Fruit fly (Drosophila melanogaster) whole organism, embryonic: ENCODE results near the gene CG5882.
A peak's percentile ranks its signal among the peaks of the same experiment; 100 is the strongest.

Source experiments
- Asciz ChIP-seq: fragments of 200-800 bp; sonication (Bioruptor generic); optimal IDR thresholded peaks from 2 replicates; lab custom pipeline; 2017; ENCODE audit warnings: missing biosample characterization, mild to moderate bottlenecking, missing genetic modification characterization, missing genetic modification reagents
- Atf6 ChIP-seq: fragments of 200-800 bp; sonication (Bioruptor generic); IDR thresholded peaks from 2 replicates; pipeline ENCODE4 v1.3.6; 2022; ENCODE audit warnings: missing biosample characterization, missing genetic modification characterization
- BtbVII ChIP-seq: fragments of 200-800 bp; sonication (Bioruptor generic); optimal IDR thresholded peaks from 3 replicates; lab custom pipeline; 2017; ENCODE audit warnings: missing biosample characterization, mild to moderate bottlenecking, missing genetic modification characterization
- CG10209 ChIP-seq: fragments of 200-800 bp; sonication (Bioruptor generic); optimal IDR thresholded peaks from 3 replicates; lab custom pipeline; 2017; ENCODE audit warnings: missing biosample characterization, mild to moderate bottlenecking, missing genetic modification characterization, missing genetic modification reagents
- CG10565 ChIP-seq: fragments of 200-800 bp; sonication (Bioruptor generic); optimal IDR thresholded peaks from 3 replicates; lab custom pipeline; 2016; ENCODE audit warnings: missing biosample characterization, mild to moderate bottlenecking, missing genetic modification characterization
- CG12744 ChIP-seq: fragments of 200-800 bp; sonication (Bioruptor generic); optimal IDR thresholded peaks from 2 replicates; lab custom pipeline; 2016; ENCODE audit warnings: missing biosample characterization, missing genetic modification characterization
- CG12769 ChIP-seq: fragments of 200-800 bp; sonication (Bioruptor generic); optimal IDR thresholded peaks from 2 replicates; lab custom pipeline; 2019; ENCODE audit warnings: missing biosample characterization, mild to moderate bottlenecking, missing genetic modification characterization, moderate library complexity
- CG15479 ChIP-seq: fragments of 200-800 bp; sonication (Bioruptor generic); optimal IDR thresholded peaks from 3 replicates; lab custom pipeline; 2019; ENCODE audit warnings: missing biosample characterization, mild to moderate bottlenecking, missing genetic modification characterization, moderate library complexity
- CG33557 ChIP-seq: fragments of 200-800 bp; sonication (Bioruptor generic); optimal IDR thresholded peaks from 2 replicates; lab custom pipeline; 2019; ENCODE audit warnings: missing biosample characterization, mild to moderate bottlenecking, missing genetic modification characterization, moderate library complexity
- CG34376 ChIP-seq: fragments of 200-800 bp; sonication (Bioruptor generic); optimal IDR thresholded peaks from 2 replicates; lab custom pipeline; 2018; ENCODE audit warnings: missing biosample characterization, mild to moderate bottlenecking, missing genetic modification characterization
- CG34422 ChIP-seq: fragments of 200-800 bp; sonication (Bioruptor generic); IDR thresholded peaks from 3 replicates; pipeline ENCODE4 v1.3.6; 2022; ENCODE audit warnings: missing biosample characterization, missing genetic modification characterization
- CG7839 ChIP-seq: fragments of 200-800 bp; sonication (Bioruptor generic); optimal IDR thresholded peaks from 3 replicates; lab custom pipeline; 2018; ENCODE audit warnings: missing biosample characterization, mild to moderate bottlenecking, missing genetic modification characterization, moderate library complexity
- CG8765 ChIP-seq: fragments of 200-800 bp; sonication (Bioruptor generic); IDR thresholded peaks from 2 replicates; pipeline ENCODE4 v1.3.6; 2022; ENCODE audit warnings: missing biosample characterization, missing genetic modification characterization
- Dad ChIP-seq: fragments of 200-800 bp; sonication (Bioruptor generic); optimal IDR thresholded peaks from 3 replicates; lab custom pipeline; 2016; ENCODE audit warnings: missing biosample characterization, missing genetic modification characterization
- Deaf1 ChIP-seq: fragments of 200-800 bp; optimal IDR thresholded peaks from 3 replicates; lab custom pipeline; 2019; ENCODE audit warnings: missing biosample characterization, mild to moderate bottlenecking, missing genetic modification characterization, moderate library complexity
- Dek ChIP-seq: fragments of 200-800 bp; sonication (Bioruptor generic); optimal IDR thresholded peaks from 3 replicates; lab custom pipeline; 2019; ENCODE audit warnings: missing biosample characterization, mild to moderate bottlenecking, missing genetic modification characterization, moderate library complexity
- E2f2 ChIP-seq: fragments of 200-800 bp; sonication (Bioruptor generic); IDR thresholded peaks from 2 replicates; pipeline ENCODE4 v1.3.6; 2022; ENCODE audit warnings: missing biosample characterization, missing genetic modification characterization
- Ets97D ChIP-seq: fragments of 200-800 bp; sonication (Bioruptor generic); optimal IDR thresholded peaks from 3 replicates; lab custom pipeline; 2016; ENCODE audit warnings: missing biosample characterization, missing genetic modification characterization
- Fer1 ChIP-seq: fragments of 200-800 bp; sonication (Bioruptor generic); optimal IDR thresholded peaks from 2 replicates; lab custom pipeline; 2017; ENCODE audit warnings: missing biosample characterization, mild to moderate bottlenecking, missing genetic modification characterization
- Fer3 ChIP-seq: fragments of 200-800 bp; sonication (Bioruptor generic); optimal IDR thresholded peaks from 2 replicates; lab custom pipeline; 2018; ENCODE audit warnings: missing biosample characterization, mild to moderate bottlenecking, missing genetic modification characterization, moderate library complexity
- HmgZ ChIP-seq: fragments of 200-800 bp; sonication (Bioruptor generic); optimal IDR thresholded peaks from 2 replicates; lab custom pipeline; 2018; ENCODE audit warnings: missing biosample characterization, mild to moderate bottlenecking, missing genetic modification characterization
- Hmx ChIP-seq: fragments of 200-800 bp; sonication (Bioruptor generic); optimal IDR thresholded peaks from 2 replicates; lab custom pipeline; 2016; ENCODE audit warnings: missing biosample characterization, missing genetic modification characterization
- Lhr ChIP-seq: fragments of 200-800 bp; sonication (Bioruptor generic); optimal IDR thresholded peaks from 3 replicates; lab custom pipeline; 2017; ENCODE audit warnings: mild to moderate bottlenecking, missing biosample characterization, missing genetic modification reagents, missing genetic modification characterization
- Ssrp ChIP-seq: fragments of 200-800 bp; sonication (Bioruptor generic); optimal IDR thresholded peaks from 2 replicates; lab custom pipeline; 2018; ENCODE audit warnings: missing biosample characterization, mild to moderate bottlenecking, missing genetic modification characterization, moderate library complexity
- abd-A ChIP-seq: fragments of 200-800 bp; sonication (Bioruptor generic); optimal IDR thresholded peaks from 3 replicates; lab custom pipeline; 2019; ENCODE audit warnings: missing biosample characterization, mild to moderate bottlenecking, missing genetic modification characterization, moderate library complexity
- bigmax ChIP-seq: fragments of 200-800 bp; sonication (Bioruptor generic); optimal IDR thresholded peaks from 2 replicates; lab custom pipeline; 2018; ENCODE audit warnings: missing biosample characterization, mild to moderate bottlenecking, missing genetic modification characterization
- chif ChIP-seq, 2 experiments: fragments of 200-800 bp; sonication (Bioruptor generic); optimal IDR thresholded peaks; 3 replicates each; lab custom pipeline; 2016; ENCODE audit warnings: missing biosample characterization in 2 of 2, missing genetic modification characterization in 2 of 2
- ci ChIP-seq: fragments of 200-800 bp; sonication (Bioruptor generic); IDR thresholded peaks from 3 replicates; pipeline ENCODE4 v1.3.6; 2022; ENCODE audit warnings: missing biosample characterization, missing genetic modification characterization
- da ChIP-seq: fragments of 200-800 bp; sonication (Bioruptor generic); optimal IDR thresholded peaks from 2 replicates; lab custom pipeline; 2016; ENCODE audit warnings: missing biosample characterization, missing genetic modification characterization
- emc ChIP-seq: fragments of 200-800 bp; sonication (Bioruptor generic); optimal IDR thresholded peaks from 2 replicates; lab custom pipeline; 2016; ENCODE audit warnings: missing biosample characterization, missing genetic modification characterization
- eve ChIP-seq, 2 experiments: fragments of >200 bp; optimal IDR thresholded peaks; 2 replicates each; lab custom pipeline; 2017; ENCODE audit warnings: missing biosample characterization in 2 of 2, missing genetic modification characterization in 2 of 2
- fd102C ChIP-seq: fragments of 200-800 bp; sonication (Bioruptor generic); optimal IDR thresholded peaks from 2 replicates; lab custom pipeline; 2018; ENCODE audit warnings: missing biosample characterization, mild to moderate bottlenecking, missing genetic modification characterization, moderate library complexity
- ftz-f1 ChIP-seq: fragments of 200-800 bp; sonication (Bioruptor generic); optimal IDR thresholded peaks from 2 replicates; lab custom pipeline; 2016; ENCODE audit warnings: missing biosample characterization, missing genetic modification characterization
- gem ChIP-seq: fragments of 200-800 bp; sonication (Bioruptor generic); optimal IDR thresholded peaks from 2 replicates; lab custom pipeline; 2019; ENCODE audit warnings: missing biosample characterization, mild to moderate bottlenecking, missing genetic modification characterization, moderate library complexity
- jing ChIP-seq: fragments of 200-800 bp; sonication (Bioruptor generic); optimal IDR thresholded peaks from 2 replicates; lab custom pipeline; 2018; ENCODE audit warnings: missing biosample characterization, mild to moderate bottlenecking, missing genetic modification characterization
- kay ChIP-seq: fragments of 200-800 bp; sonication (Bioruptor generic); optimal IDR thresholded peaks from 2 replicates; lab custom pipeline; 2016; ENCODE audit warnings: missing biosample characterization, missing genetic modification characterization
- ken ChIP-seq: fragments of 200-800 bp; sonication (Bioruptor generic); IDR thresholded peaks from 3 replicates; pipeline ENCODE4 v1.3.6; 2022; ENCODE audit warnings: missing biosample characterization, missing genetic modification characterization
- ro ChIP-seq: fragments of 200-800 bp; sonication (Bioruptor generic); IDR thresholded peaks from 2 replicates; pipeline ENCODE4 v1.3.6; 2022; ENCODE audit warnings: missing biosample characterization, missing genetic modification characterization
- salm ChIP-seq: fragments of 200-800 bp; sonication (Bioruptor generic); optimal IDR thresholded peaks from 2 replicates; lab custom pipeline; 2018; ENCODE audit warnings: missing biosample characterization, mild to moderate bottlenecking, missing genetic modification characterization
- sd ChIP-seq: fragments of 200-800 bp; sonication (Bioruptor generic); optimal IDR thresholded peaks from 3 replicates; lab custom pipeline; 2018; ENCODE audit warnings: missing biosample characterization, mild to moderate bottlenecking, missing genetic modification characterization, moderate library complexity
- so ChIP-seq: fragments of 200-800 bp; sonication (Bioruptor generic); IDR thresholded peaks from 3 replicates; pipeline ENCODE4 v1.3.6; 2022; ENCODE audit warnings: missing biosample characterization, missing genetic modification characterization
- ssp ChIP-seq: fragments of 200-800 bp; sonication (Bioruptor generic); IDR thresholded peaks from 2 replicates; pipeline ENCODE4 v1.3.6; 2022; ENCODE audit warnings: missing biosample characterization, missing genetic modification characterization

The CG5882 gene

DNA sequence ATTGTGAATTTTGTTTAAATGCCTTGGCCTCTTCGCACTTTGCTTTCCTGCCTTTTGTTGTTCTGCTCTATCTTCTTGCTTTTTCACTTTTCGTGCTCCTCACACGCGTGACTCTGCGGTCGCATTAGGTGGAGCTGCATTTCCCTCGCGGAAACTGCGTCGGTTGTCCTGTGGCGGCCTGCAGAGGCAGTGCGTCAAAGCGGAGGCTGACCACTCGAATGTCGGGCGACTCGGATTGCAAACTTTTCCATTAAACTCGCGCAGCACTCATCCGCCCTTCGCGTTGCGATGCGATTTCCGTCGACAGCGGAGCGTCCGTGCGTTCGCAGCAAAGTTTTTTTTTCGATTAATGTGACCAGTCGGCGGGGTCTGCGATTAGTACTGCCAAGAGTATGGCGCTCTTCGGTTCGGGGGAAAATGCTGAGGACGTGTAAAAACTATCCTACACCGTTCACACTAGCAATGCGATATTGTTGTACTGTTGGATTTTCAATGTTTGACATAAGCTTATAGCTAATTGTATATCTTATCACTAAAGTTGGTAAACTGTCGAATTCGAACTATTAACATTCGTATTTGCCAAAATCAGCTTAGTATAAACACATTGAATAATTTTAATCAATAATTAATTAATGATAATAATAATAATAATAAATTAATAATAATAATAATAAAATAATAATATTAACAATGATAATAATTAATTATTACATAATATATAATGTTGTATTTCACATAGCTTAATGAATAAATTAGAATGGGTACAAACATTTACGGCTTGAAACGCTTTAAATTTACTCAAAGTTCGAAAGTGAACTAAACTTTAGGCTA is 32.5 kb downstream of the CG5882 start, which contains the start of gene CG6051 (continued):
- TF ChIP-seq ftz-f1 (peak; percentile 41), Fer1 (GFP tag; lab: Kevin White, UChicago) (peak; percentile 70), Fer3 (peak; percentile 69), ro (GFP tag; lab: Robert Waterston, UW) (no peak), Atf6 (no peak), E2f2 (GFP tag; lab: Robert Waterston, UW) (no peak), CG10565 (GFP tag; lab: Kevin White, UChicago) (no peak), salm (no peak), Deaf1 (tag; lab: Kevin White, UChicago) (no peak), Ssrp (tag; lab: Kevin White, UChicago) (peak; percentile 53), fd102C (GFP tag; lab: Kevin White, UChicago) (no peak), CG33557 (GFP tag; lab: Kevin White, UChicago) (peak; percentile 10), CG8765 (GFP tag; lab: Robert Waterston, UW) (no peak), abd-A (no peak), Hmx (GFP tag; lab: Kevin White, UChicago) (no peak), chif (GFP tag; optimal IDR thresholded peaks at IDR 0.05; lab: Kevin White, UChicago) (peak in 1 of 2 experiments; percentile 45), so (GFP tag; lab: Robert Waterston, UW) (no peak), CG12769 (tag; lab: Kevin White, UChicago) (peak; percentile 47), Ets97D (peak; percentile 53), eve (GFP tag; optimal IDR thresholded peaks at IDR 0.05; lab: Kevin White, UChicago) (no peak), CG15479 (no peak), CG34376 (GFP tag; lab: Kevin White, UChicago) (peak; percentile 71), CG10209 (GFP tag; lab: Kevin White, UChicago) (peak; percentile 51), Lhr (GFP tag; lab: Kevin White, UChicago) (no peak), gem (tag; lab: Kevin White, UChicago) (peak; percentile 77), Dad (GFP tag; lab: Kevin White, UChicago) (peak; percentile 15), BtbVII (GFP tag; lab: Kevin White, UChicago) (peak; percentile 54), kay (peak; percentile 13), CG34422 (GFP tag; lab: Robert Waterston, UW) (no peak), ken (no peak), sd (tag; lab: Kevin White, UChicago) (no peak), emc (GFP tag; lab: Kevin White, UChicago) (no peak), bigmax (no peak), da (GFP tag; lab: Kevin White, UChicago) (peak; percentile 51), Dek (tag; lab: Kevin White, UChicago) (peak; percentile 1), ssp (GFP tag; lab: Robert Waterston, UW) (no peak), Asciz (GFP tag; lab: Kevin White, UChicago) (peak; percentile 70), ci (GFP tag; lab: Robert Waterston, UW) (no peak), CG7839 (tag; lab: Kevin White, UChicago) (peak; percentile 62), CG12744 (no peak), HmgZ (peak; percentile 44), jing (GFP tag; lab: Kevin White, UChicago) (no peak)
